Fruit fly (Drosophila melanogaster): Measurements from ENCODE around the gene sgl.

The sgl gene

DNA sequence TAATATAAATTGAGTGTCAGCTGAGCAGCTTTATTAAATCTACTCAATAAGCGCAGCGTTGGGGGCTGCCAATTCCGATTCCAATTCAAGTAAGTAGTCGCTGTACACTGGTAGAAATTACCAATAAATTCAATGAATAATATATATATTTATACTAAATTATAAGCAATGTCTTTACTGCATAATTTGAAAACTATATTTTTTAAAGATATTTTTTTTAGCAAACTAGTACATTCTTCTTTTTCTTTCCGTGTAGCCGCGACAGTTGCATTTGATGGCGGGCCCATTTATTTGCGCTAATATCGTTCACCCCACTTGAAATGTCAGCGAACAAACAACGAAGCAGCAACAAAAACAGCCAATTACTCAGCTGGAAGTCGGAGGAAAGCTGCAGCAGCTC, 12.8 kb upstream of the sgl start:
- TF ChIP-seq CG13204 (GFP tag; optimal IDR thresholded peaks at IDR 0.05) (no peak), CG12605 (GFP tag; IDR thresholded peaks at IDR 0.05) (peak; percentile 76; the same call in 1 of the 2 replicates), CG32121 (GFP tag; IDR thresholded peaks at IDR 0.05) (peak; percentile 83), D1 (tag; optimal IDR thresholded peaks at IDR 0.05) (no peak), fd96Ca (GFP tag; IDR thresholded peaks at IDR 0.05) (peak; percentile 78), EcR (GFP tag; optimal IDR thresholded peaks at IDR 0.05) (peak; percentile 25), CG9948 (tag; optimal IDR thresholded peaks at IDR 0.05) (peak; percentile 65), rn (GFP tag; IDR thresholded peaks at IDR 0.05) (peak; percentile 72), CG8159 (tag; optimal IDR thresholded peaks at IDR 0.05) (peak; percentile 75), CG15710 (tag; optimal IDR thresholded peaks at IDR 0.05) (peak; percentile 64), CG10348 (GFP tag; IDR thresholded peaks at IDR 0.05) (no peak), Snoo (tag; optimal IDR thresholded peaks at IDR 0.05) (peak; percentile 75), CG14655 (GFP tag; optimal IDR thresholded peaks at IDR 0.05) (peak; percentile 76), CG34367 (tag; optimal IDR thresholded peaks at IDR 0.05) (peak; percentile 38), CG8301 (tag; optimal IDR thresholded peaks at IDR 0.05) (peak; percentile 59), CG4496 (GFP tag; IDR thresholded peaks at IDR 0.05) (peak; percentile 71), gl (tag; optimal IDR thresholded peaks at IDR 0.05) (peak; percentile 8), Pif1B (GFP tag; optimal IDR thresholded peaks at IDR 0.05) (peak; percentile 36), CG17806 (tag; optimal IDR thresholded peaks at IDR 0.05) (peak; percentile 67), Pif1A (GFP tag; optimal IDR thresholded peaks at IDR 0.05) (peak; percentile 41), Ets98B (GFP tag; IDR thresholded peaks at IDR 0.05) (peak; percentile 69)

DNA sequence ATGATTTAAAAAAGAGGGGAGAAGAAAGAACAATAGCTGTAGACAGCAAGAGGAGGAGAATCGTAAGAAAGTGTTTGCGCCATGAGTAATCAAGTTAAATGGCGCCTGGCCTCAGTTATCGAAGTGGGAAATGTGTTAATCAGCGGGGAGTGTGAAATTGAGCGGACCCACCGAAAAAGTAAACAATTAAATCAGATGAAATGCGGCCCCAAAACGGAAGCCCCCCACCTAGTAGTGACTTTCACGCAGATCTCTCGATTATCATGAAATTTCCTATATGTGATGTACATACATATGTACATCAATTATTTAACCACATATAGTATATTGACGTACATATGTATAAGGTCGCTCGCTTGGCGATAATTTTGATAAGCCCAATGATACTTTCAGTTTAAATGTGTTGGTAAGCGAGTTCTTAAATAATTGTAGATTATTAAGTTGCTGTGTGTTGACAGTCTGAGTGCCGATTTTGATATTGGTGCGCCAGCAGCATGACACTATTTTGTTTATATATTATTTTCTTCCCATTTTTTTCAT, 12.1 kb upstream of the sgl start:
- no peak for TF ChIP-seq CG10348 (GFP tag; IDR thresholded peaks at IDR 0.05)
- TF ChIP-seq gl (tag; optimal IDR thresholded peaks at IDR 0.05), result no peak
- no peak for TF ChIP-seq CG8159 (tag; optimal IDR thresholded peaks at IDR 0.05)
- TF ChIP-seq CG4496 (GFP tag; IDR thresholded peaks at IDR 0.05), result no peak
- no peak for TF ChIP-seq Pif1B (GFP tag; optimal IDR thresholded peaks at IDR 0.05)
- no peak for TF ChIP-seq EcR (GFP tag; optimal IDR thresholded peaks at IDR 0.05)
- no peak for TF ChIP-seq rn (GFP tag; IDR thresholded peaks at IDR 0.05)
- no peak for TF ChIP-seq Ets98B (GFP tag; IDR thresholded peaks at IDR 0.05)
- no peak for TF ChIP-seq CG32121 (GFP tag; IDR thresholded peaks at IDR 0.05)
- no peak for TF ChIP-seq CG14655 (GFP tag; optimal IDR thresholded peaks at IDR 0.05)

DNA sequence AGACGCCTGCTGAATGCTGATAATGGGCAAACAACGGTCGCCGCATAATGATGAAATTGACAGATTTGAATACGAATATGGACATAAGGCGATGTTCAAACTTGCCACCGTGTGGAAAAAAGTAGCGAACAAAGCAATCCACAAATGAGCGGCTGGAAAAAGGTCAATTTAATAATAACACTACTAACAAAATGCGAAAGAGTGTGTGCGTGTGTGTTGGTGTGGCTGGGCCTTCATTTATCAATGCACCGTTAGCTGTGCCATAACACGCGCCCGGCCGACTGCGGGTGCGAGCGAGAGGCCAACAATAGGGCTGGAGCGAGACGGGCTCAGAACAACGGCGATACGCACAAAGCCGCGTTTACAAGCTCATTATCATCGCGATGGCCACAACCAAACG, 11.3 kb upstream of the sgl start:
- no peak for TF ChIP-seq CG8159 (tag; optimal IDR thresholded peaks at IDR 0.05)
- no peak for TF ChIP-seq CG15710 (tag; optimal IDR thresholded peaks at IDR 0.05)
- TF ChIP-seq CG32121 (GFP tag; IDR thresholded peaks at IDR 0.05), result no peak
- TF ChIP-seq gl (tag; optimal IDR thresholded peaks at IDR 0.05), result no peak
- TF ChIP-seq D1 (tag; optimal IDR thresholded peaks at IDR 0.05), result no peak
- no peak for TF ChIP-seq CG12605 (GFP tag; IDR thresholded peaks at IDR 0.05)

DNA sequence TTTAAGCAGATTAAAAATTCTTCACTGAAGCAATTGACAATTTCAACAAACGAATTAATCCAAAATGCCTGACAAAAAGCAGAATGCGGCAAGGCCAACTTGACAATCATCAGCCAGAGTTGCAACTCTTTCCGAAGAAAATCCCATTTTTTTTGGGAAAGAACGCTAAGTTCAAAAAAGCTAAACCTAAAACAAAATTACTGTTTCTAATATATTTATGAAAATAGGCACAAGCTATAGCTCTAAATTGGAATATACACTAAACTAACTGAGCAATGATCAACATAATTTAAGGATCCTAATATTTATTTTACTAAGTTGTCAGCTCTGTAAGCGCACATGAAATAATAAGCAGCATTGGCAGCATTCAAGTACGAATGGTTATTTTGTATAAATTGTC, 7.8 kb upstream of the sgl start, which contains the start of gene CG10063:
TSS of gene CG10063 (minus strand) at position 101 of the 400 bp plus-strand sequence.
- no peak for TF ChIP-seq CG13204 (GFP tag; optimal IDR thresholded peaks at IDR 0.05)
- TF ChIP-seq CG34367 (tag; optimal IDR thresholded peaks at IDR 0.05), result no peak
- TF ChIP-seq CG32121 (GFP tag; IDR thresholded peaks at IDR 0.05), result no peak
- no peak for TF ChIP-seq CG15710 (tag; optimal IDR thresholded peaks at IDR 0.05)

DNA sequence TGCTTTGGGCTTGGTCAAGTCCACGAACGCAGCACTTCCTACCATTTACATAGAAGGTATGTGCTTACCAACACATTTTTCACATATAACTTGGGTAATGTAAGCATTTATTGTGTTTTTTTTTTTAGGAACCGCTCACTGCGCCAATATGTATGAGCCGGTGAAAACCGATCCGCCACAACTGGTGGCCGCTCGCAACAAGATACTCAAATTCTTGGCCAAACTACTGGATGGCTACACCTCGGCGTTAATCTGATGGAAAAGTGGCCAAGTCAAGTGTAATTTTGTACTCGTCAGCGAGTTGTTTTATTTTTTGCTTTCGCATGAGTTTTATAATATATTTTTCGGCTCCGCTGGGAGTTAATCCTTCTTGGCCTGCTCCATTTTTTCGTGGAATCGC, 6.7 kb upstream of the sgl start:
- TF ChIP-seq CG14655 (GFP tag; optimal IDR thresholded peaks at IDR 0.05) (no peak), CG8159 (tag; optimal IDR thresholded peaks at IDR 0.05) (no peak), CG9948 (tag; optimal IDR thresholded peaks at IDR 0.05) (no peak), Pif1A (GFP tag; optimal IDR thresholded peaks at IDR 0.05) (no peak), CG34367 (tag; optimal IDR thresholded peaks at IDR 0.05) (no peak), D1 (tag; optimal IDR thresholded peaks at IDR 0.05) (no peak), CG17806 (tag; optimal IDR thresholded peaks at IDR 0.05) (no peak), Pif1B (GFP tag; optimal IDR thresholded peaks at IDR 0.05) (no peak), Snoo (tag; optimal IDR thresholded peaks at IDR 0.05) (no peak), CG13204 (GFP tag; optimal IDR thresholded peaks at IDR 0.05) (no peak), EcR (GFP tag; optimal IDR thresholded peaks at IDR 0.05) (no peak), rn (GFP tag; IDR thresholded peaks at IDR 0.05) (no peak), CG12605 (GFP tag; IDR thresholded peaks at IDR 0.05) (no peak), CG15710 (tag; optimal IDR thresholded peaks at IDR 0.05) (no peak), CG10348 (GFP tag; IDR thresholded peaks at IDR 0.05) (no peak), CG32121 (GFP tag; IDR thresholded peaks at IDR 0.05) (no peak), Ets98B (GFP tag; IDR thresholded peaks at IDR 0.05) (no peak), fd96Ca (GFP tag; IDR thresholded peaks at IDR 0.05) (no peak), gl (tag; optimal IDR thresholded peaks at IDR 0.05) (no peak), CG4496 (GFP tag; IDR thresholded peaks at IDR 0.05) (no peak)

DNA sequence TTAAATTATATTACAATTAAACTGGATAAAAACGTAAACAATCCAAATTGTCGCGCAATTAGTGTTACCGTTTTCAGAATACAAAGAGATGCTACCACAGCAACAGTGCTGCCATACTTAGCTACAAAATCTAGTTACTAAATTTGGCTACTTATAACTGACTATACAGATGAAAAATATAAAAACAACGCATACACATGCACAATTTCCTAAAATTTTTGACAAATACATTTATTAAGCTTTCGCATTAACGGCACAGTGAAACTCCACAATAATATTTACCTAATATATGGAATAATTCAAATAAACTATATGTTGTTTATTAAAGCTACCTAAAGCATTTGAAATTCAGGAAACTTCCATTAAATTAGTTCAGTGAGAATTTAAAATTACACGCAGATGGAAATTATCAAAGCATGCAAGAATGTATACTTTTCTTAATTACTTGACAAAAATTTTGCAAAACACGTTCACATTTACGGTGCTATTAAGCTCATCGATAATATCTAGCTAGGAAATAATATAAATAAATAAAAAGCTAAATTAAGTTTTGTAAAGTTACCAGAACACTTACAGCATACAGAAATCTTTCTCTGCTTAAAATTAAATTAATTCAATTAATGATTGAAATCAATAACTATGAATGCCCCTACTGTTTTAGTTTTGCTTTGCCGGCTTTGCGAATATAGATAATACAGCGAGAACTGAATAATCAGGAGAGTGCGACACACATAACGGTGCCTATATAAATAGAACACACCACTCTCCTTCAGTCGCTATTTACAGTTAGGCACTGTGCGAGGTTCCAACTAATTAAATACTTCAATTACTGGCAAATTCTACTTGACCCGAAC, 4.6 kb upstream of the sgl start, which contains the start of the genes Mis12 and CG9953:
TSS of gene Mis12 (minus strand) at position 88 of the 854 bp plus-strand sequence.
TSS of gene CG9953 (plus strand) at position 698 of the 854 bp plus-strand sequence.
- TF ChIP-seq fd96Ca (GFP tag; IDR thresholded peaks at IDR 0.05), result no peak
- TF ChIP-seq Snoo (tag; optimal IDR thresholded peaks at IDR 0.05), result no peak
- peak; percentile 26 for TF ChIP-seq gl (tag; optimal IDR thresholded peaks at IDR 0.05)
- no peak for TF ChIP-seq D1 (tag; optimal IDR thresholded peaks at IDR 0.05)
- no peak for TF ChIP-seq Pif1B (GFP tag; optimal IDR thresholded peaks at IDR 0.05)
- peak; percentile 44 for TF ChIP-seq CG15710 (tag; optimal IDR thresholded peaks at IDR 0.05)
- peak; percentile 57; the same call in 2 of the 3 replicates for TF ChIP-seq CG4496 (GFP tag; IDR thresholded peaks at IDR 0.05)
- peak; percentile 43; the same call in 1 of the 2 replicates for TF ChIP-seq CG12605 (GFP tag; IDR thresholded peaks at IDR 0.05)
- no peak for TF ChIP-seq CG32121 (GFP tag; IDR thresholded peaks at IDR 0.05)
- TF ChIP-seq Pif1A (GFP tag; optimal IDR thresholded peaks at IDR 0.05), result no peak
- no peak for TF ChIP-seq CG14655 (GFP tag; optimal IDR thresholded peaks at IDR 0.05)
- TF ChIP-seq CG8159 (tag; optimal IDR thresholded peaks at IDR 0.05), result peak; percentile 49
- TF ChIP-seq rn (GFP tag; IDR thresholded peaks at IDR 0.05), result no peak
- TF ChIP-seq CG9948 (tag; optimal IDR thresholded peaks at IDR 0.05), result peak; percentile 29
- TF ChIP-seq CG17806 (tag; optimal IDR thresholded peaks at IDR 0.05), result no peak
- TF ChIP-seq CG13204 (GFP tag; optimal IDR thresholded peaks at IDR 0.05), result no peak
- no peak for TF ChIP-seq CG10348 (GFP tag; IDR thresholded peaks at IDR 0.05)
- peak; percentile 47; the same call in 1 of the 2 replicates for TF ChIP-seq Ets98B (GFP tag; IDR thresholded peaks at IDR 0.05)
- TF ChIP-seq EcR (GFP tag; optimal IDR thresholded peaks at IDR 0.05), result peak; percentile 13
- peak; percentile 2 for TF ChIP-seq CG34367 (tag; optimal IDR thresholded peaks at IDR 0.05)
- TF ChIP-seq CG8301 (tag; optimal IDR thresholded peaks at IDR 0.05), result peak; percentile 8

Data from whole organism, pupa.